Worm (Caenorhabditis elegans) whole organism, mixed stage, embryonic: ENCODE data around the gene T11B7.5.

Experiments used
- M03D4.4 ChIP-seq: sonication (generic microtip); optimal IDR thresholded peaks from 2 replicates; lab custom pipeline; 2017; ENCODE audit warnings: mild to moderate bottlenecking, missing genetic modification characterization, missing compliant biosample characterization
- ceh-83 ChIP-seq: fragments of 200-800 bp; sonication (Bioruptor generic); optimal IDR thresholded peaks from 2 replicates; lab custom pipeline; 2018; ENCODE audit warnings: mild to moderate bottlenecking, missing genetic modification characterization, missing compliant biosample characterization
- flh-1 ChIP-seq: fragments of 200-800 bp; sonication (Bioruptor generic); optimal IDR thresholded peaks from 2 replicates; lab custom pipeline; 2018; ENCODE audit warnings: mild to moderate bottlenecking, missing genetic modification characterization, moderate library complexity, missing compliant biosample characterization
- lsy-2 ChIP-seq: fragments of 150-350 bp; optimal IDR thresholded peaks from 2 replicates; lab custom pipeline; 2014; ENCODE audit warnings: missing biosample characterization, missing genetic modification characterization
- mls-2 ChIP-seq: sonication (generic microtip); optimal IDR thresholded peaks from 2 replicates; lab custom pipeline; 2016; ENCODE audit warnings: mild to moderate bottlenecking, missing genetic modification characterization, moderate library complexity, missing compliant biosample characterization
- snpc-4 ChIP-seq: fragments of 150-350 bp; optimal IDR thresholded peaks from 2 replicates; lab custom pipeline; 2014; ENCODE audit warnings: missing biosample characterization, missing genetic modification characterization

DNA sequence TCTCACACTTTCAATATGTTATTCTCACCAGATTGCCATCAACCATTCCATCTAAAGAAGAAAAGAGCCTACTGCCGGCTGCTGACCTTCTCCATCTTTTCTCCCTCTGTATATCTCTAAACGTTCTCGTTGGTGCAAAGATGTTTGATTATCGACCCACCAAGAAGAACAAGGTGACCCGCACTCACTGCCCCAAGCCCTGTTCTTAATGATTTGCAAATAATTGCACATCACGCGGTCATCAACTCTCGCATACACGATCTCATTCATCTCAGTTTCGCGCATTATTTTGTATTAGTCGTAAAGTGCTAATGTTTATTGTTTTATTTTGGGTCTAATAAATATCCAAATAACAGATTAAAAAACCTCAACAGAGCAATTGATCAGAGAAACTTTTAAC lies 36.4 kb downstream of the T11B7.5 start:
- TF ChIP-seq ceh-83 (GFP tag; lab: Kevin White, UChicago) (no peak), M03D4.4 (tag; lab: Kevin White, UChicago) (no peak), mls-2 (no peak), flh-1 (GFP tag; lab: Kevin White, UChicago) (no peak), snpc-4 (tag; lab: Kevin White, UChicago) (no peak), lsy-2 (tag; lab: Kevin White, UChicago) (no peak)
